Fruit fly (Drosophila melanogaster) whole organism, prepupa: Measurements from ENCODE around the gene CG34300.
A peak's percentile ranks its signal among the peaks of the same experiment; 100 is the strongest.

Experiments used
- Blimp-1 ChIP-seq: fragments of 200-800 bp; sonication (Bioruptor generic); optimal IDR thresholded peaks from 3 replicates; lab custom pipeline; 2017; ENCODE audit warnings: missing biosample characterization, missing genetic modification characterization, mild to moderate bottlenecking, moderate library complexity, missing genetic modification reagents
- CG10631 ChIP-seq: fragments of 200-800 bp; sonication (Bioruptor generic); optimal IDR thresholded peaks from 2 replicates; lab custom pipeline; 2016; ENCODE audit warnings: missing biosample characterization, missing genetic modification characterization
- CG11294 ChIP-seq: fragments of 200-800 bp; sonication (Bioruptor generic); IDR thresholded peaks from 2 replicates; pipeline ENCODE4 v1.3.6; 2022; ENCODE audit warnings: missing biosample characterization, missing genetic modification characterization
- CG11762 ChIP-seq: fragments of 200-800 bp; sonication (Bioruptor generic); optimal IDR thresholded peaks from 3 replicates; lab custom pipeline; 2016; ENCODE audit warnings: missing biosample characterization, missing genetic modification characterization; ENCODE audit not compliant: insufficient read depth
- CG11902 ChIP-seq: fragments of 200-800 bp; sonication (Bioruptor generic); optimal IDR thresholded peaks from 3 replicates; lab custom pipeline; 2016; ENCODE audit warnings: missing biosample characterization, missing genetic modification characterization
- CG15336 ChIP-seq: fragments of 200-800 bp; sonication (Bioruptor generic); IDR thresholded peaks from 2 replicates; pipeline ENCODE4 v1.3.6; 2022; ENCODE audit warnings: missing biosample characterization, missing genetic modification characterization
- CG1621 ChIP-seq: fragments of 200-800 bp; sonication (Bioruptor generic); optimal IDR thresholded peaks from 3 replicates; lab custom pipeline; 2018; ENCODE audit warnings: missing biosample characterization, mild to moderate bottlenecking, missing genetic modification characterization
- CG16779 ChIP-seq: fragments of 200-800 bp; sonication (Bioruptor generic); optimal IDR thresholded peaks from 3 replicates; lab custom pipeline; 2017; ENCODE audit warnings: missing biosample characterization, mild to moderate bottlenecking, missing genetic modification characterization
- CG3032 ChIP-seq: fragments of 200-800 bp; optimal IDR thresholded peaks from 2 replicates; lab custom pipeline; 2019; ENCODE audit warnings: missing biosample characterization, mild to moderate bottlenecking, missing genetic modification characterization, moderate library complexity
- CG31627 ChIP-seq: fragments of 200-800 bp; sonication (Bioruptor generic); optimal IDR thresholded peaks from 3 replicates; lab custom pipeline; 2016; ENCODE audit warnings: missing biosample characterization, missing genetic modification characterization
- CG32006 ChIP-seq: fragments of 200-800 bp; sonication (Bioruptor generic); optimal IDR thresholded peaks from 3 replicates; lab custom pipeline; 2017; ENCODE audit warnings: missing biosample characterization, mild to moderate bottlenecking, missing genetic modification characterization
- CG34406 ChIP-seq: fragments of 200-800 bp; sonication (Bioruptor generic); optimal IDR thresholded peaks from 3 replicates; lab custom pipeline; 2016; ENCODE audit warnings: missing biosample characterization, missing genetic modification characterization
- CG4318 ChIP-seq: fragments of 200-800 bp; sonication (Bioruptor generic); optimal IDR thresholded peaks from 3 replicates; lab custom pipeline; 2017; ENCODE audit warnings: missing biosample characterization, mild to moderate bottlenecking, missing genetic modification characterization
- CG6276 ChIP-seq: fragments of 200-800 bp; sonication (Bioruptor generic); optimal IDR thresholded peaks from 2 replicates; lab custom pipeline; 2017; ENCODE audit warnings: missing biosample characterization, mild to moderate bottlenecking, missing genetic modification characterization
- CG6792 ChIP-seq: fragments of 200-800 bp; sonication (Bioruptor generic); optimal IDR thresholded peaks from 3 replicates; lab custom pipeline; 2016; ENCODE audit warnings: missing biosample characterization, missing genetic modification characterization
- CG6808 ChIP-seq: fragments of 200-800 bp; sonication (Bioruptor generic); optimal IDR thresholded peaks from 3 replicates; lab custom pipeline; 2017; ENCODE audit warnings: missing biosample characterization, missing genetic modification characterization, mild to moderate bottlenecking, moderate library complexity, missing genetic modification reagents
- CG6854 ChIP-seq: fragments of 200-800 bp; sonication (Bioruptor generic); optimal IDR thresholded peaks from 2 replicates; lab custom pipeline; 2017; ENCODE audit warnings: missing biosample characterization, mild to moderate bottlenecking, missing genetic modification characterization
- CG7368 ChIP-seq: fragments of 200-800 bp; sonication (Bioruptor generic); optimal IDR thresholded peaks from 3 replicates; lab custom pipeline; 2016; ENCODE audit warnings: missing biosample characterization, missing genetic modification characterization
- CG8319 ChIP-seq: fragments of 200-800 bp; sonication (Bioruptor generic); optimal IDR thresholded peaks from 3 replicates; lab custom pipeline; 2016; ENCODE audit warnings: missing biosample characterization, missing genetic modification characterization
- Eip75B ChIP-seq: fragments of 200-800 bp; sonication (Bioruptor generic); optimal IDR thresholded peaks from 3 replicates; lab custom pipeline; 2016; ENCODE audit warnings: missing biosample characterization, missing genetic modification characterization
- Eip78C ChIP-seq: fragments of 200-800 bp; sonication (Bioruptor generic); peaks from one replicate; lab custom pipeline; 2016; ENCODE audit warnings: missing biosample characterization, missing genetic modification characterization
- Eip93F ChIP-seq: fragments of 200-800 bp; sonication (Bioruptor generic); optimal IDR thresholded peaks from 2 replicates; lab custom pipeline; 2016; ENCODE audit warnings: missing biosample characterization, mild to moderate bottlenecking, missing genetic modification characterization
- Ets21C ChIP-seq: fragments of 200-800 bp; sonication (Bioruptor generic); optimal IDR thresholded peaks from 3 replicates; lab custom pipeline; 2016; ENCODE audit warnings: missing biosample characterization, missing genetic modification characterization
- Gug ChIP-seq: fragments of 200-800 bp; sonication (Bioruptor generic); IDR thresholded peaks from 2 replicates; pipeline ENCODE4 v1.3.6; 2022; ENCODE audit warnings: missing biosample characterization, missing genetic modification characterization
- Hr38 ChIP-seq: sonication (Bioruptor generic); optimal IDR thresholded peaks from 2 replicates; lab custom pipeline; 2016; ENCODE audit warnings: missing biosample characterization, missing genetic modification characterization
- Hr39 ChIP-seq: fragments of 200-800 bp; sonication (Bioruptor generic); optimal IDR thresholded peaks from 2 replicates; lab custom pipeline; 2016; ENCODE audit warnings: missing biosample characterization, missing genetic modification characterization
- Hr4 ChIP-seq: fragments of 200-800 bp; sonication (Bioruptor generic); optimal IDR thresholded peaks from 3 replicates; lab custom pipeline; 2016; ENCODE audit warnings: missing biosample characterization, missing genetic modification characterization
- Lpt ChIP-seq: fragments of 200-800 bp; sonication (Bioruptor generic); optimal IDR thresholded peaks from 3 replicates; lab custom pipeline; 2016; ENCODE audit warnings: missing biosample characterization, missing genetic modification characterization
- Met ChIP-seq: fragments of 200-800 bp; sonication (Bioruptor generic); optimal IDR thresholded peaks from 3 replicates; lab custom pipeline; 2016; ENCODE audit warnings: missing biosample characterization, missing genetic modification characterization
- OdsH ChIP-seq: fragments of 200-800 bp; sonication (Bioruptor generic); optimal IDR thresholded peaks from 3 replicates; lab custom pipeline; 2016; ENCODE audit warnings: missing biosample characterization, missing genetic modification characterization
- Smox ChIP-seq: fragments of 200-800 bp; sonication (Bioruptor generic); optimal IDR thresholded peaks from 3 replicates; lab custom pipeline; 2016; ENCODE audit warnings: missing biosample characterization, missing genetic modification characterization
- Sox102F ChIP-seq: fragments of 200-800 bp; sonication (Bioruptor generic); optimal IDR thresholded peaks from 2 replicates; lab custom pipeline; 2016; ENCODE audit warnings: missing biosample characterization, mild to moderate bottlenecking, missing genetic modification characterization
- Sox14 ChIP-seq: fragments of 200-800 bp; sonication (Bioruptor generic); optimal IDR thresholded peaks from 3 replicates; lab custom pipeline; 2016; ENCODE audit warnings: missing biosample characterization, missing genetic modification characterization
- Sox15 ChIP-seq: fragments of 200-800 bp; sonication (Bioruptor generic); optimal IDR thresholded peaks from 3 replicates; lab custom pipeline; 2016; ENCODE audit warnings: missing biosample characterization, missing genetic modification characterization
- achi ChIP-seq: fragments of 200-800 bp; sonication (Bioruptor generic); optimal IDR thresholded peaks from 3 replicates; lab custom pipeline; 2016; ENCODE audit warnings: missing biosample characterization, missing genetic modification characterization
- acj6 ChIP-seq: fragments of 200-800 bp; sonication (Bioruptor generic); optimal IDR thresholded peaks from 3 replicates; lab custom pipeline; 2016; ENCODE audit warnings: missing biosample characterization, missing genetic modification characterization
- cyc ChIP-seq: fragments of 200-800 bp; sonication (Bioruptor generic); optimal IDR thresholded peaks from 3 replicates; lab custom pipeline; 2016; ENCODE audit warnings: missing biosample characterization, missing genetic modification characterization
- eg ChIP-seq: fragments of 200-800 bp; sonication (Bioruptor generic); IDR thresholded peaks from 3 replicates; pipeline ENCODE4 v1.3.6; 2022; ENCODE audit warnings: missing biosample characterization, missing genetic modification characterization
- esn ChIP-seq: fragments of 200-800 bp; sonication (Bioruptor generic); optimal IDR thresholded peaks from 2 replicates; lab custom pipeline; 2016; ENCODE audit warnings: missing biosample characterization, mild to moderate bottlenecking, missing genetic modification characterization, moderate library complexity
- fd59A ChIP-seq: fragments of 200-800 bp; sonication (Bioruptor generic); optimal IDR thresholded peaks from 2 replicates; lab custom pipeline; 2017; ENCODE audit warnings: missing biosample characterization, mild to moderate bottlenecking, missing genetic modification characterization, missing genetic modification reagents
- fd85E ChIP-seq: fragments of 200-800 bp; sonication (Bioruptor generic); optimal IDR thresholded peaks from 3 replicates; lab custom pipeline; 2016; ENCODE audit warnings: missing biosample characterization, missing genetic modification characterization
- net ChIP-seq: fragments of 200-800 bp; sonication (Bioruptor generic); optimal IDR thresholded peaks from 3 replicates; lab custom pipeline; 2016; ENCODE audit warnings: missing biosample characterization, missing genetic modification characterization
- pdm3 ChIP-seq: fragments of 200-800 bp; sonication (Bioruptor generic); optimal IDR thresholded peaks from 3 replicates; lab custom pipeline; 2016; ENCODE audit warnings: missing biosample characterization, missing genetic modification characterization
- salr ChIP-seq, 2 experiments: fragments of 200-800 bp; sonication (Bioruptor generic); optimal IDR thresholded peaks; 3 replicates each; lab custom pipeline; 2016 to 2018; ENCODE audit warnings: missing biosample characterization in 2 of 2, missing genetic modification characterization in 2 of 2, mild to moderate bottlenecking in 1 of 2
- spab ChIP-seq: fragments of 200-800 bp; sonication (Bioruptor generic); optimal IDR thresholded peaks from 2 replicates; lab custom pipeline; 2017; ENCODE audit warnings: missing biosample characterization, mild to moderate bottlenecking, missing genetic modification characterization, missing genetic modification reagents
- ss ChIP-seq, 2 experiments: fragments of 200-800 bp; sonication (Bioruptor generic); optimal IDR thresholded peaks; 2 replicates in 1 of 2; 3 replicates in 1 of 2; lab custom pipeline; 2017 to 2018; ENCODE audit warnings: mild to moderate bottlenecking in 2 of 2, missing biosample characterization in 2 of 2, missing genetic modification characterization in 2 of 2, moderate library complexity in 1 of 2
- svp ChIP-seq: fragments of 200-800 bp; sonication (Bioruptor generic); peaks from one replicate; lab custom pipeline; 2016; ENCODE audit warnings: missing biosample characterization, missing genetic modification characterization
- topi ChIP-seq: fragments of 200-800 bp; sonication (Bioruptor generic); optimal IDR thresholded peaks from 3 replicates; lab custom pipeline; 2016; ENCODE audit warnings: missing biosample characterization, missing genetic modification characterization
- vri ChIP-seq: fragments of 200-800 bp; sonication (Bioruptor generic); optimal IDR thresholded peaks from 3 replicates; lab custom pipeline; 2016; ENCODE audit warnings: missing biosample characterization, mild to moderate bottlenecking, missing genetic modification characterization

The CG34300 gene

dm6 chr3R:30268733-30269132 lies 37.7 kb downstream of the CG34300 start (continued):
- TF ChIP-seq vri (GFP tag; lab: Kevin White, UChicago) (no peak), achi (GFP tag; lab: Kevin White, UChicago) (peak; percentile 12), CG3032 (tag; lab: Kevin White, UChicago) (no peak), cyc (GFP tag; lab: Kevin White, UChicago) (peak; percentile 38), Eip78C (GFP tag; lab: Kevin White, UChicago) (peak; percentile 78), CG1621 (tag; lab: Kevin White, UChicago) (no peak), Smox (GFP tag; lab: Kevin White, UChicago) (peak; percentile 35), Ets21C (GFP tag; lab: Kevin White, UChicago) (no peak), eg (GFP tag; lab: Robert Waterston, UW) (no peak), esn (GFP tag; lab: Kevin White, UChicago) (peak; percentile 47), topi (GFP tag; lab: Kevin White, UChicago) (peak; percentile 49), CG31627 (peak; percentile 40), CG34406 (peak; percentile 10), ss (GFP tag; optimal IDR thresholded peaks at IDR 0.05; lab: Kevin White, UChicago) (no peak), svp (peak; percentile 64), Eip93F (GFP tag; lab: Kevin White, UChicago) (no peak), Blimp-1 (GFP tag; lab: Kevin White, UChicago) (no peak)

- TF ChIP-seq CG6792 (GFP tag; lab: Kevin White, UChicago), result peak; percentile 90
- peak; percentile 97 for TF ChIP-seq fd59A (GFP tag; lab: Kevin White, UChicago)
- peak; percentile 66 for TF ChIP-seq fd85E (GFP tag; lab: Kevin White, UChicago)
- TF ChIP-seq CG6276 (GFP tag; lab: Kevin White, UChicago), result peak; percentile 79
- peak; percentile 96 for TF ChIP-seq Hr4 (GFP tag; lab: Kevin White, UChicago)
- TF ChIP-seq CG16779 (tag; lab: Kevin White, UChicago), result peak; percentile 75
- peak; percentile 90 for TF ChIP-seq CG7368 (GFP tag; lab: Kevin White, UChicago)
- peak; percentile 71 for TF ChIP-seq CG11902
- peak; percentile 66 for TF ChIP-seq Ets21C (GFP tag; lab: Kevin White, UChicago)
- peak; percentile 94 for TF ChIP-seq CG32006 (GFP tag; lab: Kevin White, UChicago)
- peak; percentile 98 for TF ChIP-seq CG10631 (GFP tag; lab: Kevin White, UChicago)
- TF ChIP-seq Blimp-1 (GFP tag; lab: Kevin White, UChicago), result peak; percentile 47
- peak; percentile 82 for TF ChIP-seq Hr39 (GFP tag; lab: Kevin White, UChicago)
- TF ChIP-seq pdm3 (GFP tag; lab: Kevin White, UChicago), result peak; percentile 95
- peak; percentile 88 for TF ChIP-seq Lpt
- peak; percentile 72 for TF ChIP-seq Sox15 (GFP tag; lab: Kevin White, UChicago)
- peak; percentile 81 for TF ChIP-seq CG31627
- TF ChIP-seq salr (GFP tag; optimal IDR thresholded peaks at IDR 0.05; lab: Kevin White, UChicago), result peak; percentile 94 to 97
- TF ChIP-seq Sox14 (GFP tag; lab: Kevin White, UChicago), result peak; percentile 94
- peak; percentile 86 for TF ChIP-seq CG11762 (GFP tag; lab: Kevin White, UChicago)
- TF ChIP-seq cyc (GFP tag; lab: Kevin White, UChicago), result peak; percentile 84
- TF ChIP-seq CG8319 (GFP tag; lab: Kevin White, UChicago), result peak; percentile 78
- TF ChIP-seq Gug, result peak; percentile 96
- TF ChIP-seq CG3032 (tag; lab: Kevin White, UChicago), result peak; percentile 97
- TF ChIP-seq Eip78C (GFP tag; lab: Kevin White, UChicago), result peak; percentile 98
- TF ChIP-seq Eip93F (GFP tag; lab: Kevin White, UChicago), result peak; percentile 65
- peak; percentile 85 for TF ChIP-seq Smox (GFP tag; lab: Kevin White, UChicago)
- peak; percentile 87 for TF ChIP-seq Met (GFP tag; lab: Kevin White, UChicago)
- peak; percentile 94 for TF ChIP-seq CG11294 (GFP tag; lab: Robert Waterston, UW)
- TF ChIP-seq Hr38 (GFP tag; lab: Kevin White, UChicago), result peak; percentile 40
- peak; percentile 95 for TF ChIP-seq net (GFP tag; lab: Kevin White, UChicago)
- TF ChIP-seq spab (GFP tag; lab: Kevin White, UChicago), result peak; percentile 94
- TF ChIP-seq CG6808 (GFP tag; lab: Kevin White, UChicago), result peak; percentile 96
- peak; percentile 92 for TF ChIP-seq Eip75B (GFP tag; lab: Kevin White, UChicago)
- TF ChIP-seq Sox102F (GFP tag; lab: Kevin White, UChicago), result peak; percentile 87
- TF ChIP-seq acj6, result peak; percentile 96
- peak; percentile 61 for TF ChIP-seq CG6854
- TF ChIP-seq CG1621 (tag; lab: Kevin White, UChicago), result peak; percentile 96
- peak; percentile 88 for TF ChIP-seq CG4318 (GFP tag; lab: Kevin White, UChicago)
- peak; percentile 83 for TF ChIP-seq vri (GFP tag; lab: Kevin White, UChicago)
- TF ChIP-seq CG15336 (GFP tag; lab: Robert Waterston, UW), result peak; percentile 97
- peak; percentile 96 for TF ChIP-seq OdsH (GFP tag; lab: Kevin White, UChicago)
Observed at dm6 chr3R:30265420-30265819, 41.0 kb downstream of the CG34300 start.
